Fruit fly (Drosophila melanogaster): Measurements from ENCODE around the gene Es2.

Gene Es2

DNA sequence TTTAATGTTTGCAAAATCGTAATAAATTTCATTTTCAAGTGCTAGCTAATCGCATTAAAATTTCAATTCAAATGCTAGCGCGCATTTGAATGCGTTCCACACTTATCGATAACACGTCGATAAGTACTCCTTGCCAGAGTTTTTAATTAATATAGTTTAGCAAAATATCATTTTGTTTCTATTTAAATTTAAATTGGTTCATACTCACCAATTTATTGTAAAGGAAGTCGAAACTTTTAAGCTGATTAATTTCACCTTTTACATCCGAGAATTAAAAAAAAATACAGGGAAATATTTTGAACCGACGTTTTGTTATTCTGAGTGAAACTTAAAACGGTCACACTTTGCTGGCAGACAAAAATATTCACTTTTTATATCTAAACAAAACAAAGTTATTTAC, at the start of gene Es2:
Gene Es2 (plus strand): TSS at position 333 of the 400 bp plus-strand sequence.
- TF ChIP-seq CTCF (optimal IDR thresholded peaks at IDR 0.05) = no peak
- no peak for TF ChIP-seq CG8478 (optimal IDR thresholded peaks at IDR 0.05)

DNA sequence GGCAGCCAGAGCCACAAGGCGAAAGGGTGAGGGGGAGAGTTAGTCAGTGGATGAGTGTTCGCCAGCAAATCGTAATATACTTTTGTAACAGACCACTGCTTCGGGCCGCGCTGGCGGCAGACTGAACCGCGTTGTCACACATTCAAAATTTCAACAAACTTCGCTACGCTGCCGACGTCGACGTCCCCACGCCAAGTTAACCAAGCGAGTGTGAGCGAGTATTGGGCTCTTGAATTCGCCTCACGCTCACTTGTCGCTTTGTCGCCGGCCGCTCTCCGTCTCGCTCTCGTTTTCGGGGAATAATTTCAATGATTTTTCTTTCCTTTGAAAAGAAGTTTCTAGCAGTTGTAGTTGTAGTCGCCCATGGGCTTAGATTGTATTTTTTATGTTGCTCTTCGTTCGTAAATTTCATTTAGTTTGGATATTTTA, 49.7 kb upstream of the Es2 start, which contains the start of gene lawc:
Gene lawc (minus strand): TSS at position 127 of the 429 bp plus-strand sequence.
- no peak for TF ChIP-seq CTCF (optimal IDR thresholded peaks at IDR 0.05)
- no peak for TF ChIP-seq CG8478 (optimal IDR thresholded peaks at IDR 0.05)

DNA sequence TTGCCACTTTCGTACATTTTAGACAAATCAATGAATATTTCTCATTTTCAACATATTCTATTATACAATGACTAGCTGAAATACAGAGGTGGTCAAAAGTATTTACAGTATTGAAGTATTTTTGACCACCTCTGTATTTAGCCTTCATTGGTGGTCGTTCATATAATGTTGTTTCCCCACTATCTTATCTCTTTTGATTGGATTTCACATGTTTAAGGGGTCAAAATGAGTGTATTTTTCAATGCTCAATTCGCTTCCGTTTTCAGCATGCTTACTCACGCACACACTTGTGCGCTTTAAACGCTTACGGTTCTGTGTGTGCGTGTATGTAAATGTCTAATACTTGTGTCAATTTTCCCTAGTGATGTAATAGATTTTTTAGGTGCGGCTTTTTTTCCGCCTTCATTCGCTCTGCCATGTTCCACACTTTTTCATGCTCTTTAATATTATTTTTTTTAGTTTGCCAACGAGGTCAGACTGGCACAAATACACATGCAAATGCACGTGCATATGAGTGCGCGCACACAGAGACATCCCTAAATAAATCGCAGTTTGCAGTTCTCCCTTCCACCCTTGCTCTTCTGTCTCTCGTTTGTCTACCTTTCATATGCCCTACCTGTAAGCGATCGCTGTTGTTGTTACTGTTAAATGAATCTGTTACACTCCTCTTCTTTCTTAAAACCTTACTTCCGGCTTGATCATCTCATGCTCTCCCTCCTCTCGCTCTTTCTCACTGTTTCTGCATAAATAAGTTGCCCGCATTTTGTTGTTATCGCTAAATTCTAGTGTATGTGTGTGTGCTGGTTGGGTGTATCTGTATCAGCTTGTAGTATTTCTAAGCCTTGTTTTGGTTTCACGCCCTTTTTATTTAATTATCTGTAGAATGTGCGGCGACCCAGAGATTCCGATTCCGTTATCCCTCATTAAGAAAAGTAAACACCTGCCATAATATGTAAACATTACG, 48.8 kb upstream of the Es2 start:
- no peak for TF ChIP-seq CTCF (optimal IDR thresholded peaks at IDR 0.05)
- no peak for TF ChIP-seq CG8478 (optimal IDR thresholded peaks at IDR 0.05)

DNA sequence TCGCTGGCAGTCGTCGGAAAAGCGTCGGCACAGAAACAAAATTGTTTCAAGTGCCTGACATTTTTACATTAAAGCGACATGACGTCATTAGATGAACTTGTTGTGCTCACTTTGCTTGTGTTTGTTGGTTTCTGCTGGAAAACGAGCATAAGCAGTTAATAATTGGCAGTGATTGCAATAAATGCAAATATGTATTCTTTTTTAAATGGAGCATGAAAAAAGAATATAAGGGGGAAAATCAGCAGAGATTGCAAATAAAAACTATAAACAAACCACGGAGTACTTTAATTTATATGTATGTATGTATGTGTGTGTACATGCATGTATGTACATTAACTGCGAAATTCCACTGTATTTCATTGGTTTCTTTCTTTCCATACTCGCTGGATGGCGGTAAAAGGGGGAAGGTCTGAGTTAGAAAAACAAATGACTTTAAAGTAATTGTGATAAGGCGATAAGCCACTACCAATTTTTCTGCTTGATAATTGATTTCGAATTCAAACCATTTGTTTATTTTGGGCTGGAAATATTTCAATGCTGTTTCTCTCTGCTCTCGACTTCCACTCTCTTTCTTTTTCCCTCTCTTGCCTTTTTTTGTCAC, 47.7 kb upstream of the Es2 start:
- TF ChIP-seq CTCF (optimal IDR thresholded peaks at IDR 0.05) (no peak), CG8478 (optimal IDR thresholded peaks at IDR 0.05) (no peak)

DNA sequence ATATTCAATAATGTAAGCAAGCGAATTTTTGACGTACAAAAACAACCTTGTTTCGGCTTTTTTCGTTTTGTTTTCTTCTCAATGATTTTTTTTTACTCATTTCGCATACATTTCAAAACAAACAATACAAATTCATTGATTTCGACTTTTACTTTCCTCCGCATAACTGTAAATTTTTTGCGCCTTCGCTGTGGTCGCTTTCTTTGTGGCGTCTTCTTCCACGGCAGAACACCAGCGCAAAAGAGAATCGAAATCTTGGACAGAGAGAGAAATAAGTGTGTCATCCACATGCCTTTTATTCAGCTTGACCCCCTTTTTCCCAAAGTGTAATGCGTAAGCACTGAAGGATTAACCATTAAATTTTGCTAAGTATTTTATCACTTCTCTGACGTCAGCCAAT, 46.9 kb upstream of the Es2 start:
- TF ChIP-seq CTCF (optimal IDR thresholded peaks at IDR 0.05) (no peak), CG8478 (optimal IDR thresholded peaks at IDR 0.05) (no peak)

DNA sequence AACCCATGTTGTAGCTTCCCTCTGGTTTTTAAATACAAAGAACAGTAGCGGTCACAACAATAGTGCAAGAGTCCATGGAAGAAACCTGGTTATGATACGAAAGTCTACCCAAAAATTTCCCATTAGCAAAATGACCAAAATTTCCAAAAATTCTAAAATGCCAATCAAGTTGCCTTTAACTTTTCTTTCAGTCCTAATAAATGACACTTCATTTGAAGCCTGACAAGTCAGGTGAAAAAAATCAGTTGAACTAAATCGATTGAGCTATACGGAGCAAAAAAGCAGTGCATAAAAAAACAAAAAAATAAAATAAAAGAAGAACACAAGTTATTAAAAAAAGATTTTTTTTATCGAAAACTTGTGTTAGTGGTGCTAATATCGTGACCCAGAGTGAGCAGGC, 45.7 kb upstream of the Es2 start:
- no peak for TF ChIP-seq CG8478 (optimal IDR thresholded peaks at IDR 0.05)
- no peak for TF ChIP-seq CTCF (optimal IDR thresholded peaks at IDR 0.05)

DNA sequence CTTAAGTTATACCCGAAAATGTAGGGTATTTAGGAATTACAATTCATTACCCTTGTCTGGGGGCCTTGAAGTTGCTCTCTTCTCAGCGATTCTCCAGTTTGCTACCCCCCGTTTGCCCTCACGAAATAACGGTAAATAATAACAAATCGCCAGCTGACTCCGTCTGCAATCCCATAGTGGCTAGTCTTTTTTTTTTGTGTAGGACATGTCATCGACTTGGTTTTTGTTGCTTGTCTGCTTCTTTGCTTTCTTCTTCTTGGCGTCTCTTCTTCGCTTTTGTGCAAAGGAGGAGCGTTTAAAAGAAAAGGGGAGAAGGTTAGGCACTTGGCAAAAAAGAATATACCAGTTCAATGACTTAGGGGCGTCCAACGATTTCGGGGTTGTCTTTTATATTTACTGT, 45.1 kb upstream of the Es2 start:
- no peak for TF ChIP-seq CG8478 (optimal IDR thresholded peaks at IDR 0.05)
- no peak for TF ChIP-seq CTCF (optimal IDR thresholded peaks at IDR 0.05)

DNA sequence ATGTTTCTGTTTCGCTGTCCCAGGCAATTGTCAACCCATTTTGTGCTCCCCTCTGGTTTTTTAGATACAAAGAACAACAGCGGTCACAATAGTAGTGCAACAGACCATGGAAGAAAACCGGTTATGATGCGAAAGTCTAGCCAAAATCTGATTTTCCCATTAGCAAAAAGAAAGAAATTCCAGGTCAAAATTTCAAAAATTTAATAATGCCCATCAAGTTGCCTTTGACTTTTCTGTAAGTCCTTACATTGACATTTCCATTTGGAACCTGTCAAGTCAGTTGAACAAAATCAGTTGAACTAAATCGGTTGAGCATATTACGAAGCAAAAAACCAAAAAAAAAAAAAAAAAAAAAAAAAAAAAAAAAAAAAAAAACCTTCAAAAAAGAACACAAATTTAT, 44.3 kb upstream of the Es2 start:
- TF ChIP-seq CG8478 (optimal IDR thresholded peaks at IDR 0.05) (no peak), CTCF (optimal IDR thresholded peaks at IDR 0.05) (no peak)

DNA sequence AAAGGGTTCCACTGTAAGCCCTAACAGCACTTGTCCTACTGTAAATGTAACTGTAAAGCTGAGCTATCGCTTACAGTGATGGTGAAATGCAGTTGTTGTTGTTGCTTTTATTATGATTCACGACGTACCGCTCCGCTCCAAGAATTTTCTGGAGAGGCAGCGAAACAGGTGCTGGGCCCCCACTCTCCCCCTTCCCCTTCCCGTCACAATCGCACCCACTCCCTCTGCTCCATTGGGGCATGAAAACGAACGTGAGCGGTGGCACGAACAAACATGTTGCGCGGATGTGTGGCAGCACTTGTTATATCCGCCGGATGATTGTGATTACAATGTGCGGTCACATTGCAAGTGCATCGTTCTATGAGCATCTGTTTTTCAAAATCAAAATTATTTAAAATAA, 41.7 kb upstream of the Es2 start:
- TF ChIP-seq CTCF (optimal IDR thresholded peaks at IDR 0.05) (no peak), CG8478 (optimal IDR thresholded peaks at IDR 0.05) (no peak)

DNA sequence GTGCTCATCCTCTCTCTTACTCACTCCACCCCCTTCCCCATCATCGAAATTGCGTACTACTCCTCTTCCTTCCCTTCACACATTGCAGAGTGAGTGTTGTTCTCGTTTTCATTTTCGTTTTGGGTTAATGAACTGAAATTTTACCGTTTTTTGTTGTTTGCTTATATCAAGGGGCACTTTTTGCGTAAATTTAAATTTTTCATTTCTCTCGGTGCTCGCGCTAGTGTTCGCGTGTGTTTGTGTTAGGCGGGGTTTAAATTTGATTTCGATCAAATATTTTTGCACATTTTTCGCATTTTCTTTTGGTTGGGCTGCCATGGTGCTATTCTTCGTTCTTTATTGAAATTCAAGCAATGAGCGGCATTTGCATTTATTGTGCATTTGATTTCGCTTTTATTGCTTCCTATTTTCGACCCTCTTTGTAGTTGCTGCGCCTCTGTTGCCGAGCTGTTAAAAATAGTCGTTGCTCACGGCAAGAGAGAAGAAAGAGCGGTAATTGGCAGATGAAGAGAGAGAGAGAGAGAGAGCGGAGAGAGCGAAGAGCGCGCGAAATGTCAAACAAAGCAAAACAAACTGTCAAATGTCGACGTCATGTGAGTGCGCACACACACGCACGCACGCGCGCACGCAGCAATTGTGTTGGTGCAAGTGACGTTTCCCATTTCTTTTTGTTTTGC, 40.4 kb upstream of the Es2 start:
- TF ChIP-seq CTCF (optimal IDR thresholded peaks at IDR 0.05) = no peak
- TF ChIP-seq CG8478 (optimal IDR thresholded peaks at IDR 0.05) = no peak

DNA sequence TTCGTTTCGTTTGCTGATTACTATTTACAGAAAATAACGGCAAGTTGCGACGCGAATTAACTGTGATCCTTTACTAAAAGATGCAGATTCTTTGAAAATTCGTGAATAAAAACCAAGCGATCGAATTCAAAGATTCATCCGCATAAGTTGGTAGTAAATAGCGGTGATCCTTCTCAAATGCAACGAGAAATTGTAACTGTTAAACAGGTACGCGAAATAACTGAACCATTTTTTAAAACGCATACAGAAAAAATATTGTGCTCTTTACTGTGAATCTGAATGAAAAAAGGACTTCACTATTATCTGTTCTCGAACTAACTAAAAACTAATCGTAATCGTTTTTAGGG, 39.9 kb upstream of the Es2 start:
- no peak for TF ChIP-seq CG8478 (optimal IDR thresholded peaks at IDR 0.05)
- no peak for TF ChIP-seq CTCF (optimal IDR thresholded peaks at IDR 0.05)

DNA sequence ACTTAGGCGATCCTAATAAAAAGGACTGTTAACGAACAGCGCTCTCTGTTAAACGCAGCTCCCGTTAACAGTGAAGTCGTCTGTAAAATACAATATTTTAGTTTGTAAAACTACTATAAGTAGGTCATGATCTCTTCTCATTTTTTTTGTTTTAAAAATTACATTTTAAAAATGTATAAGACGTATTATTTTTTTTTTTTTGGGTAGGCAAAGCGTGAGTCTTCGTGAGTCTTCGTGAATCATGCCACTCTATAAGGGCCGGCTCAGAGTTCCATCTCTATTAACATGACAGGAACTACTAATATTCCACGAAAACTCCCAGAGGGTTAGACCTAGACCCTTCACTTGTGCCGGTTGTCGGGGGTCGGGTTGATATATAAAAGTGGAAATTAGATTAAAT, 38.6 kb upstream of the Es2 start:
- TF ChIP-seq CTCF (optimal IDR thresholded peaks at IDR 0.05) = no peak

DNA sequence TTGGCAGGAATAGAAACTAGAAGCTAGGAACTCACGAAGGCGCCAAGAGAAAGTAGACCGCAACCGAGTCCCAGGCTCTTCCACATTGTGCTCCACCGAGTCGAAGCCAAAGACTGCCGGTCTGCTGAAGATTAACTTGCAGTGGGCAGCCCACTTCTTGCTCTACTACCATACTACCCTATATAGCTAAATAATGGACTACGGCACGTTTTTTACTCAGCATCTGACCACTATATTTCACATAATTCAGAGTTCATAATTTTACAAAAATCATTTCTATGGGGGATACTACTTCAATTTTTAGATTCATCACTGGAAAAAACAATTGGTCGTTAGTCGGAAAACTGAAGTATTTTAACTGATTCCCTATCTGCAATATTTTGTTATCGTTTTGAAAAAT, 27.6 kb upstream of the Es2 start, which contains the start of gene CG32712:
Gene CG32712 (minus strand): TSS at position 101 of the 400 bp plus-strand sequence.
- TF ChIP-seq CG8478 (optimal IDR thresholded peaks at IDR 0.05) (no peak), CTCF (optimal IDR thresholded peaks at IDR 0.05) (no peak)

DNA sequence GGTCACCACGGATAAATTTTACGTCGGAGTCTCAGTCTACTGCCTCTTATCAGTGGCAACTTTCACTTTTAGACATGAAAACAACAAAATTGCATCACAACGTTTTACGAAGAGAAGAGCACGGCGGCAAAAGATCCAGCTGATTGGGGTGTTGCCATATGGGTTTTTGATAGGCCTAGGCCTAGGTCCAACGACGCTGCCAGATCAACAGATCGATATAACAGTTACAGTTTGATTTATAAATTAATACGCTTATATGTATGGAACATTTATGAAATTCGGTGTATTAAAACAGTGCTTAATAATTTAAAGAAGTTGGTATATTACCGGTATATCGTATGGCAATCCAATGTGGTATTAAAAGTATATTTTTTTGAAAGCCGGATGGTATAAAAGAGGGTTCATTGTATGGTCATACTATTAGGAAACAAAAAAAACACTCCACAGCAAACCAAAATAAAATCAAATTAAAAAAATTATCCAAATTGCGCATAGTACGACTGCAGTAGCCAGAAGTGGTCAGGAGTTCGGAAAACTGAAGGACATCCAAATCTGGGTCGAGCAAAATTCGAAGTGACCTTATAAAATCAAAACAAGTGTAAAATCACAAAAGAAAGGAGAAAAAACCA, 24.5 kb upstream of the Es2 start, which contains the start of gene CG1440:
Gene CG1440 (plus strand): TSS at position 402 of the 629 bp plus-strand sequence.
- no peak for TF ChIP-seq CG8478 (optimal IDR thresholded peaks at IDR 0.05)
- no peak for TF ChIP-seq CTCF (optimal IDR thresholded peaks at IDR 0.05)
